Worm (Caenorhabditis elegans) whole organism, L4 larva: ENCODE measurements around the gene npr-13.

ENCODE experiments used
- D1046.2 ChIP-seq: fragments of 200-800 bp; sonication (Bioruptor generic); IDR thresholded peaks from 2 replicates; pipeline ENCODE4 v1.3.6; 2022; ENCODE audit warnings: missing genetic modification characterization, missing compliant biosample characterization
- F10B5.3 ChIP-seq: sonication (generic microtip); optimal IDR thresholded peaks from 2 replicates; lab custom pipeline; 2016; ENCODE audit warnings: mild to moderate bottlenecking, missing genetic modification characterization, missing compliant biosample characterization
- Y105C5A.15 ChIP-seq: fragments of 200-800 bp; sonication (Bioruptor generic); IDR thresholded peaks from 2 replicates; pipeline ENCODE4 v1.3.6; 2022; ENCODE audit warnings: missing genetic modification characterization, missing compliant biosample characterization
- Y48G9A.11 ChIP-seq: fragments of 200-800 bp; sonication (Bioruptor generic); IDR thresholded peaks from 2 replicates; pipeline ENCODE4 v1.3.6; 2022; ENCODE audit warnings: missing genetic modification reagents, missing genetic modification characterization, missing compliant biosample characterization
- ZK337.2 ChIP-seq: fragments of 200-800 bp; sonication (Bioruptor generic); IDR thresholded peaks from 2 replicates; pipeline ENCODE4 v1.3.6; 2022; ENCODE audit warnings: missing genetic modification reagents, missing genetic modification characterization, missing compliant biosample characterization
- aha-1 ChIP-seq: fragments of 150-350 bp; peaks from one replicate; lab custom pipeline; 2014; ENCODE audit warnings: missing biosample characterization, missing genetic modification characterization
- ama-1 ChIP-seq: fragments of 150-350 bp; optimal IDR thresholded peaks from 2 replicates; lab custom pipeline; 2014; ENCODE audit warnings: inconsistent platforms, mixed read lengths
- arid-1 ChIP-seq: fragments of 200-800 bp; sonication (Bioruptor generic); conservative IDR thresholded peaks from 2 replicates; pipeline ENCODE4 v1.3.6; 2022; ENCODE audit warnings: missing genetic modification reagents, missing genetic modification characterization, missing compliant biosample characterization
- ceh-20 ChIP-seq: fragments of 200-800 bp; sonication (Bioruptor generic); IDR thresholded peaks from 2 replicates; pipeline ENCODE4 v1.3.6; 2022; ENCODE audit warnings: missing genetic modification reagents, missing genetic modification characterization, missing compliant biosample characterization
- ceh-28 ChIP-seq: fragments of 150-350 bp; optimal IDR thresholded peaks from 2 replicates; lab custom pipeline; 2014; ENCODE audit warnings: missing biosample characterization, missing genetic modification reagents, missing genetic modification characterization
- ceh-32 ChIP-seq: sonication (generic microtip); optimal IDR thresholded peaks from 2 replicates; lab custom pipeline; 2016; ENCODE audit warnings: mild to moderate bottlenecking, missing genetic modification characterization, missing compliant biosample characterization; ENCODE audit not compliant: poor library complexity
- ceh-44 ChIP-seq: fragments of 200-800 bp; sonication (Bioruptor generic); IDR thresholded peaks from 2 replicates; pipeline ENCODE4 v1.3.6; 2022; ENCODE audit warnings: missing genetic modification reagents, missing genetic modification characterization, missing compliant biosample characterization
- ceh-62 ChIP-seq: sonication (generic microtip); optimal IDR thresholded peaks from 2 replicates; lab custom pipeline; 2017; ENCODE audit warnings: missing biosample characterization, missing genetic modification characterization
- ces-1 ChIP-seq: fragments of 150-350 bp; sonication (generic microtip); optimal IDR thresholded peaks from 4 replicates; lab custom pipeline; 2014; ENCODE audit warnings: missing biosample characterization, missing genetic modification reagents, missing genetic modification characterization
- ctbp-1 ChIP-seq: fragments of 200-800 bp; sonication (Bioruptor generic); IDR thresholded peaks from 2 replicates; pipeline ENCODE4 v1.3.6; 2022; ENCODE audit warnings: missing genetic modification reagents, missing genetic modification characterization, missing compliant biosample characterization
- daf-16 ChIP-seq, 3 experiments: sonication (generic microtip); optimal IDR thresholded peaks; 2 replicates each; lab custom pipeline; 2016 to 2017; ENCODE audit warnings: missing genetic modification characterization in 3 of 3, missing genetic modification reagents in 3 of 3, mild to moderate bottlenecking in 2 of 3, missing compliant biosample characterization in 2 of 3, missing biosample characterization in 1 of 3, moderate library complexity in 1 of 3
- daf-19 ChIP-seq: fragments of 200-800 bp; sonication (Bioruptor generic); conservative IDR thresholded peaks from 2 replicates; pipeline ENCODE4 v1.3.6; 2022; ENCODE audit warnings: missing genetic modification characterization, missing compliant biosample characterization
- dmd-6 ChIP-seq: fragments of 200-800 bp; sonication (Bioruptor generic); IDR thresholded peaks from 2 replicates; pipeline ENCODE4 v1.3.6; 2022; ENCODE audit warnings: missing genetic modification reagents, missing genetic modification characterization, missing compliant biosample characterization
- dmd-8 ChIP-seq: fragments of 200-800 bp; sonication (Bioruptor generic); IDR thresholded peaks from 2 replicates; pipeline ENCODE4 v1.3.6; 2022; ENCODE audit warnings: missing genetic modification characterization, missing compliant biosample characterization
- dmd-9 ChIP-seq: fragments of 200-800 bp; sonication (Bioruptor generic); IDR thresholded peaks from 2 replicates; pipeline ENCODE4 v1.3.6; 2022; ENCODE audit warnings: missing genetic modification reagents, missing genetic modification characterization, missing compliant biosample characterization
- dve-1 ChIP-seq: sonication (generic microtip); optimal IDR thresholded peaks from 2 replicates; lab custom pipeline; 2017; ENCODE audit warnings: antibody characterized with exemption, mild to moderate bottlenecking, missing genetic modification characterization, missing compliant biosample characterization; ENCODE audit not compliant: insufficient read depth
- egl-43 ChIP-seq: fragments of 200-800 bp; sonication (Bioruptor generic); IDR thresholded peaks from 2 replicates; pipeline ENCODE4 v1.3.6; 2022; ENCODE audit warnings: missing genetic modification reagents, missing genetic modification characterization, missing compliant biosample characterization
- fkh-10 ChIP-seq: fragments of 150-350 bp; optimal IDR thresholded peaks from 2 replicates; lab custom pipeline; 2014; ENCODE audit warnings: missing biosample characterization, missing genetic modification reagents, missing genetic modification characterization
- fos-1 ChIP-seq: fragments of 150-350 bp; optimal IDR thresholded peaks from 2 replicates; lab custom pipeline; 2014; ENCODE audit warnings: missing biosample characterization, missing genetic modification characterization
- hlh-11 ChIP-seq: fragments of 200-800 bp; sonication (Bioruptor generic); optimal IDR thresholded peaks from 2 replicates; lab custom pipeline; 2018; ENCODE audit warnings: mild to moderate bottlenecking, missing genetic modification characterization, missing compliant biosample characterization
- lin-1 ChIP-seq: fragments of 200-800 bp; sonication (Bioruptor generic); IDR thresholded peaks from 2 replicates; pipeline ENCODE4 v1.3.6; 2022; ENCODE audit warnings: missing genetic modification reagents, missing genetic modification characterization, missing compliant biosample characterization
- lin-13 ChIP-seq: fragments of 150-350 bp; optimal IDR thresholded peaks from 2 replicates; lab custom pipeline; 2014; ENCODE audit warnings: missing biosample characterization, missing genetic modification reagents, missing genetic modification characterization
- lin-38 ChIP-seq: fragments of 200-800 bp; sonication (Bioruptor generic); IDR thresholded peaks from 2 replicates; pipeline ENCODE4 v1.3.6; 2022; ENCODE audit warnings: missing genetic modification reagents, missing genetic modification characterization, missing compliant biosample characterization
- madf-5 ChIP-seq, 2 experiments: fragments of 200-800 bp; sonication (Bioruptor generic); IDR thresholded peaks; 2 replicates each; pipeline ENCODE4 v1.3.6; 2022; ENCODE audit warnings: missing compliant biosample characterization in 2 of 2, missing genetic modification characterization in 2 of 2
- madf-9 ChIP-seq: fragments of 200-800 bp; sonication (Bioruptor generic); conservative IDR thresholded peaks from 2 replicates; pipeline ENCODE4 v1.3.6; 2022; ENCODE audit warnings: missing genetic modification reagents, missing genetic modification characterization, missing compliant biosample characterization
- mdl-1 ChIP-seq, 2 experiments: fragments of 150-350 bp in 1 of 2; sonication (generic microtip) in 1 of 2; optimal IDR thresholded peaks; 2 replicates each; lab custom pipeline; 2014 to 2017; ENCODE audit warnings: missing biosample characterization in 2 of 2, missing genetic modification characterization in 2 of 2
- mdt-29 ChIP-seq: fragments of 200-800 bp; sonication (Bioruptor generic); IDR thresholded peaks from 2 replicates; pipeline ENCODE4 v1.3.6; 2022; ENCODE audit warnings: missing genetic modification reagents, missing genetic modification characterization, missing compliant biosample characterization
- mep-1 ChIP-seq: fragments of 150-350 bp; sonication (generic microtip); optimal IDR thresholded peaks from 3 replicates; lab custom pipeline; 2014; ENCODE audit warnings: missing biosample characterization, missing genetic modification characterization
- mes-2 ChIP-seq: sonication (generic microtip); optimal IDR thresholded peaks from 2 replicates; lab custom pipeline; 2016; ENCODE audit warnings: missing genotype, mild to moderate bottlenecking, missing genetic modification characterization, missing compliant biosample characterization; ENCODE audit not compliant: poor library complexity, severe bottlenecking
- nhr-111 ChIP-seq: fragments of 200-800 bp; sonication (Bioruptor generic); optimal IDR thresholded peaks from 2 replicates; lab custom pipeline; 2018; ENCODE audit warnings: mild to moderate bottlenecking, missing genetic modification characterization, missing compliant biosample characterization
- nhr-25 ChIP-seq: sonication (generic microtip); optimal IDR thresholded peaks from 2 replicates; lab custom pipeline; 2017; ENCODE audit warnings: missing genetic modification characterization, mild to moderate bottlenecking, missing compliant biosample characterization, antibody characterized with exemption, moderate library complexity, borderline replicate concordance; ENCODE audit not compliant: insufficient read depth
- nhr-28 ChIP-seq: fragments of 150-350 bp; optimal IDR thresholded peaks from 2 replicates; lab custom pipeline; 2014; ENCODE audit warnings: missing biosample characterization, missing genetic modification characterization
- nhr-41 ChIP-seq: fragments of 200-800 bp; sonication (Bioruptor generic); IDR thresholded peaks from 2 replicates; pipeline ENCODE4 v1.3.6; 2022; ENCODE audit warnings: missing genetic modification reagents, missing genetic modification characterization, missing compliant biosample characterization
- nhr-42 ChIP-seq: fragments of 200-800 bp; sonication (Bioruptor generic); IDR thresholded peaks from 2 replicates; pipeline ENCODE4 v1.3.6; 2022; ENCODE audit warnings: missing genetic modification characterization, missing compliant biosample characterization
- nhr-77 ChIP-seq: fragments of 150-350 bp; optimal IDR thresholded peaks from 2 replicates; lab custom pipeline; 2014; ENCODE audit warnings: missing biosample characterization, missing genetic modification characterization
- pha-4 ChIP-seq, 2 experiments: fragments of 150-350 bp in 1 of 2; fragments of 200-800 bp in 1 of 2; sonication (Bioruptor generic) in 1 of 2; IDR thresholded peaks in 1 of 2; optimal IDR thresholded peaks in 1 of 2; 2 replicates each; pipeline versions ENCODE4 v1.3.6 to Lab custom; 2014 to 2022; ENCODE audit warnings: missing genetic modification characterization in 2 of 2, missing genetic modification reagents in 2 of 2, missing biosample characterization in 1 of 2, missing compliant biosample characterization in 1 of 2
- php-3 ChIP-seq: fragments of 200-800 bp; sonication (Bioruptor generic); IDR thresholded peaks from 2 replicates; pipeline ENCODE4 v1.3.6; 2022; ENCODE audit warnings: missing genetic modification reagents, missing genetic modification characterization, missing compliant biosample characterization
- unc-39 ChIP-seq: sonication (generic microtip); optimal IDR thresholded peaks from 2 replicates; lab custom pipeline; 2017; ENCODE audit warnings: missing biosample characterization, missing genetic modification characterization
- unc-62 ChIP-seq, 3 experiments: fragments of 150-350 bp in 1 of 3; sonication (generic microtip); optimal IDR thresholded peaks in 2 of 3; peaks in 1 of 3; 1 replicate in 1 of 3; 2 replicates in 2 of 3; lab custom pipeline; 2014 to 2017; ENCODE audit warnings: missing biosample characterization in 3 of 3, missing genetic modification characterization in 3 of 3, missing genetic modification reagents in 3 of 3, missing genotype in 1 of 3
- vab-7 ChIP-seq: fragments of 200-800 bp; sonication (Bioruptor generic); IDR thresholded peaks from 2 replicates; pipeline ENCODE4 v1.3.6; 2022; ENCODE audit warnings: missing genetic modification reagents, missing genetic modification characterization, missing compliant biosample characterization
- zag-1 ChIP-seq: fragments of 150-350 bp; optimal IDR thresholded peaks from 2 replicates; lab custom pipeline; 2014; ENCODE audit warnings: missing biosample characterization, missing genetic modification characterization
- ztf-7 ChIP-seq: fragments of 150-350 bp; optimal IDR thresholded peaks from 2 replicates; lab custom pipeline; 2014; ENCODE audit warnings: missing biosample characterization, missing genetic modification characterization

Gene npr-13

ce11 chrV:14851206-14851605, 7.2 kb downstream of the npr-13 start (continued):
- TF ChIP-seq lin-38 (GFP tag; lab: Robert Waterston, UW) (no peak), Y105C5A.15 (no peak), nhr-42 (no peak), mdt-29 (GFP tag; lab: Robert Waterston, UW) (0 out of 2 replicates have a peak, but pooled peaks have one; percentile 11), ceh-32 (no peak), lin-13 (GFP tag; lab: Kevin White, UChicago) (no peak), php-3 (GFP tag; lab: Robert Waterston, UW) (no peak), dmd-9 (no peak), fos-1 (no peak), dmd-6 (GFP tag; lab: Robert Waterston, UW) (peak; percentile 15; the same call in 1 of the 2 replicates), mes-2 (tag; lab: Kevin White, UChicago) (no peak), ceh-28 (tag; lab: Kevin White, UChicago) (no peak), ceh-44 (GFP tag; lab: Robert Waterston, UW) (no peak), zag-1 (tag; lab: Kevin White, UChicago) (no peak), dmd-8 (GFP tag; lab: Robert Waterston, UW) (no peak), Y48G9A.11 (GFP tag; lab: Robert Waterston, UW) (no peak), daf-19 (GFP tag; lab: Robert Waterston, UW) (0 out of 2 replicates have a peak, but pooled peaks have one; percentile 28), egl-43 (GFP tag; lab: Robert Waterston, UW) (0 out of 2 replicates have a peak, but pooled peaks have one; percentile 21), unc-39 (tag; lab: Kevin White, UChicago) (no peak), D1046.2 (GFP tag; lab: Robert Waterston, UW) (no peak), ces-1 (GFP tag; lab: Kevin White, UChicago) (peak; percentile 25), pha-4 (GFP tag; IDR thresholded peaks at IDR 0.05; lab: Robert Waterston, UW) (no peak), pha-4 (tag; optimal IDR thresholded peaks at IDR 0.05; lab: Kevin White, UChicago) (no peak), dve-1 (tag; lab: Kevin White, UChicago) (no peak), vab-7 (GFP tag; lab: Robert Waterston, UW) (no peak), F10B5.3 (tag; lab: Kevin White, UChicago) (no peak), ceh-62 (tag; lab: Kevin White, UChicago) (no peak), nhr-111 (GFP tag; lab: Kevin White, UChicago) (no peak)

ce11 chrV:14850530-14850929, 7.9 kb downstream of the npr-13 start:
- TF ChIP-seq aha-1 (tag; lab: Kevin White, UChicago) (peak; percentile 48), ceh-32 (no peak), arid-1 (no peak), madf-5 (GFP tag; IDR thresholded peaks at IDR 0.05; lab: Robert Waterston, UW) (no peak), nhr-25 (tag; lab: Kevin White, UChicago) (no peak), lin-1 (peak; percentile 77), ztf-7 (tag; lab: Kevin White, UChicago) (no peak), madf-9 (GFP tag; lab: Robert Waterston, UW) (no peak), hlh-11 (tag; lab: Kevin White, UChicago) (peak; percentile 90), ctbp-1 (GFP tag; lab: Robert Waterston, UW) (0 out of 2 replicates have a peak, but pooled peaks have one; percentile 39), nhr-77 (peak; percentile 59), egl-43 (GFP tag; lab: Robert Waterston, UW) (no peak), vab-7 (GFP tag; lab: Robert Waterston, UW) (no peak), ceh-20 (GFP tag; lab: Robert Waterston, UW) (no peak), unc-39 (tag; lab: Kevin White, UChicago) (no peak), unc-62 (GFP tag; optimal IDR thresholded peaks at IDR 0.05 in 1 of 2; lab: Kevin White, UChicago) (peak in 1 of 2 experiments; percentile 96), unc-62 (tag; optimal IDR thresholded peaks at IDR 0.05; lab: Kevin White, UChicago) (no peak), Y48G9A.11 (GFP tag; lab: Robert Waterston, UW) (no peak), mep-1 (tag; lab: Kevin White, UChicago) (peak; percentile 2), ZK337.2 (GFP tag; lab: Robert Waterston, UW) (no peak), daf-16 (GFP tag; optimal IDR thresholded peaks at IDR 0.05; lab: Kevin White, UChicago) (peak in 1 of 2 experiments; percentile 34), daf-16 (tag; optimal IDR thresholded peaks at IDR 0.05; lab: Kevin White, UChicago) (peak; percentile 52), nhr-41 (GFP tag; lab: Robert Waterston, UW) (no peak), lin-38 (GFP tag; lab: Robert Waterston, UW) (0 out of 2 replicates have a peak, but pooled peaks have one; percentile 12), mdl-1 (tag; optimal IDR thresholded peaks at IDR 0.05; lab: Kevin White, UChicago) (peak in 1 of 2 experiments; percentile 84), ama-1 (lab: Kevin White, UChicago) (no peak), ces-1 (GFP tag; lab: Kevin White, UChicago) (no peak), daf-19 (GFP tag; lab: Robert Waterston, UW) (no peak), dmd-6 (GFP tag; lab: Robert Waterston, UW) (peak; percentile 87), nhr-28 (peak; percentile 61), fkh-10 (GFP tag; lab: Kevin White, UChicago) (no peak)
